Fruit fly (Drosophila melanogaster) S2 (cell line): ENCODE measurements around the gene CG11373.

ENCODE experiments used
- CG8478 ChIP-seq: fragments of >200 bp; optimal IDR thresholded peaks from 2 replicates; lab custom pipeline; 2018
- CTCF ChIP-seq, 2 experiments: fragments of >200 bp; optimal IDR thresholded peaks; 2 replicates each; lab custom pipeline; 2018

CG11373 gene

DNA sequence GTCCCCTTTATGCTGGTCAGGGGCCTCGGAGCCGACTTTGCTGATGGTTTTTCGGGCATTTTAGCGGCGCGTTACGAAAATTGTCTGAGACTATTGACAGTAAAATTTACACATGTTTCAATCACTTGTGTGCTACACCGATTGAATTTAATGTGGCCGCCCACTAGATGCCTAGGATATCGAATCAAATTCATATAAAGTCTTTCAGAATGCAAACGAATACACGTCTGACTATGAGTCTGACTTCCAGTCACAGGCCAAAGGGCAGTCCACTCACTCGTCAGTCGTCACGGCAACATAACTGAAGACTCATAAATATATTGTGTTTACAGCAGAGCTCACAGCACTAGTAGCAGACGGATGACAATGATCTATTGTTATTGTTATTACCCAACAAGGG is at the start of gene CG11373:
Gene CG11373, minus strand, starts transcription at position 101 of the 400 bp plus-strand sequence.
- TF ChIP-seq CTCF (optimal IDR thresholded peaks at IDR 0.05; lab: Kevin White, UChicago) (no peak), CG8478 (lab: Kevin White, UChicago) (no peak)

- TF ChIP-seq CTCF (optimal IDR thresholded peaks at IDR 0.05; lab: Kevin White, UChicago) = peak; percentile 79 to 83
- TF ChIP-seq CG8478 (lab: Kevin White, UChicago) = no peak
These were observed 49.0 kb upstream of the CG11373 start for dm6 chr3R:6009510-6010407.

DNA sequence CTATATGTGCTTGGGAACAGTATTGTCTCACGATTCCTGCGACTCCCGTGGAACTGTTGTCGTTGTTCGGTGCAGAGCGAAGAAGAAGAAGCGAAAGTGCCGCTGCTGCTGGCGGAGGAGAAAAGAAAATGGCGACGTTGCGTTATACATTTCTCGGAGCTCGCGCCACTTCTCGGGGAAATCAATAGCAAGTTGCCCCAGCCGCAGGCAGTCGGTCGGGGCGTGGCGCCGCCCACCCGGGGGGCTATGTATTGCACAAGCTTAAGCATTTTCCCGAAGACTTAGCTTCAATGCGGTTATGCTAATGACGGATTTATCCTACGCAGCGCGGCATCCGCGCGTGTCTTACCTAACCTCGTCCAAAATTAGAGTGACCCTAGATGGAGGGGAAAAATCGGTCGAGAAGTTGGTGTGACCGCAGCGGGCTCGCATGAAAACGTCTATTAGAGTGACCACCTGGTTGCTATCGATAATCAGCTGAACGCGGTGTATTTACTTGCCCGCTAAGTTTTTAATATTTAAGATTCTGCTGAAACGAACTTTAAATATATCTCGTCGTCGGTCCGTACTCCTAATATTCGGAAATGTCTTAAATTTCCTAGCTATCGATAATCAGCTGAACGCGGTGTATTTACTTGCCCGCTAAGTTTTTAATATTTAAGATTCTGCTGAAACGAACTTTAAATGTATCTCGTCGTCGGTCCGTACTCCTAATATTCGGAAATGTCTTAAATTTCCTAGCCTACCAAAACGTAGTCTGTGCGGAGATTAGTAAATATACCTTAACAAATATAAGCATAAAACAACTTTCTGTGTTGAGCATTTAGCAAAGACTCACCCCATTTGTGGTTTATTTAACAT is 47.6 kb upstream of the CG11373 start, which contains the start of gene Rm62:
Gene Rm62, minus strand, starts transcription at position 378 of the 861 bp plus-strand sequence.
- TF ChIP-seq CTCF (optimal IDR thresholded peaks at IDR 0.05; lab: Kevin White, UChicago) = peak in 1 of 2 experiments; percentile 23
- TF ChIP-seq CG8478 (lab: Kevin White, UChicago) = no peak

- TF ChIP-seq CTCF (optimal IDR thresholded peaks at IDR 0.05; lab: Kevin White, UChicago) (no peak), CG8478 (lab: Kevin White, UChicago) (no peak)
These were observed 46.6 kb upstream of the CG11373 start for dm6 chr3R:6007123-6008000.

dm6 chr3R:6006595-6006994 is 45.8 kb upstream of the CG11373 start:
- TF ChIP-seq CG8478 (lab: Kevin White, UChicago) = no peak
- TF ChIP-seq CTCF (optimal IDR thresholded peaks at IDR 0.05; lab: Kevin White, UChicago) = no peak

DNA sequence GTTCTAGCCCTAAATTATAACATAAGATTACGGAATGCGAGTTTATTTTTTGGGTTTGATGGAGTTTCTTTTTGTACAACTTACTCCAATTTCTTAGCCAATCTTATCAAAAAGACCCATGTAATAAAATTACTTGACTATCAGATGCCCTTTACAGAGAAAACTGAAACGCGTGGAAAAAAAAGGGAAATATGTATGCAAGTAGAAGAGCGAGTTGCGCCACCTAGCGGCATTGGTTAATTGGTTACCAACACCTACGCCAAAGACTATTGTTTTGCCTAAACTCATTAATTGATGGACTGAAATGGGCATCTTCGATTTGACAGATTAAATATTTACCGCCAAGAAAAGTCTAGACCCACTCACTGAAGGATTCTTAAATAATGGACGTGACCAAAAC is 38.0 kb upstream of the CG11373 start:
- TF ChIP-seq CG8478 (lab: Kevin White, UChicago) (no peak), CTCF (optimal IDR thresholded peaks at IDR 0.05; lab: Kevin White, UChicago) (peak; percentile 59 to 68)

DNA sequence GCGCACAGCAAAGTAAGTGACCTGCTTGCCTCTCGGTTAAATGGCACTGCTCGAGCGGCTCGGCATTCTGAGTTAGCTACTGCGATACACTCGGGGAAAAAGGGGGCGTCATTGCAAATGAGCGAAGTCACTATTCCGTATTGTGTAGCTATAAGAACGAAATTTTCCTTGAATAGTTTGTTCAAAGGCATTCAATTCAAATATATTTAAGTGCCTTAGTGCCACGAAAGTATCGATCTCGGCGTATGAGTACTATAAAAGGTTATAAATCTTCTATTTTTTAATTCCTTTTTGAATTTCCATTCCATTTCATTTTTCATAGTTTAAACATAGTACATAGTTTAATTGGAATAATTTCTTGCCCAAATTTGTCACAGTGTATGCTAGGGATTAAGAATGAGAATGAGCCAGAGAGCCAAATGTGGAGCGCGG is 37.5 kb upstream of the CG11373 start:
- TF ChIP-seq CG8478 (lab: Kevin White, UChicago) (no peak), CTCF (optimal IDR thresholded peaks at IDR 0.05; lab: Kevin White, UChicago) (no peak)

DNA sequence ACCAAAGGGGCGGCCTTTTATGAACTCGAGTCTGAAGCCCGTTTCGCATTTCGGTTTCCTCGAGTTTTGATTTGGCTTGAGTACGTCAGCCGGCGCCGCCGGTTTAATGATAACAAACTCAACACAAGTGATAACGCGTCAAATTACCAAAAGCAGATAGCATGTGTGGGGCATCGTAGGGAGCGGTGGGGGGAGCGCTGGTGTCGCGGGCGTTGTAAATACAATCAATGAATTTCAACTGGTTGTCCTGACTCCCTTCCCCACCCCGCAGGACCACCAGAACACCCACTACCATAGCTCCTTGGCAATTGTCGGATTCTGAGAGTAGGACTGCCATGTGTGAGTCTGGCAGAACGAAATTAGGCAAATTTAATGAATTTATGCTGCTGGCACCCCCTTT is 37.0 kb upstream of the CG11373 start:
- TF ChIP-seq CG8478 (lab: Kevin White, UChicago) (no peak), CTCF (optimal IDR thresholded peaks at IDR 0.05; lab: Kevin White, UChicago) (no peak)

dm6 chr3R:5995381-5995780 is 34.6 kb upstream of the CG11373 start:
- TF ChIP-seq CTCF (optimal IDR thresholded peaks at IDR 0.05; lab: Kevin White, UChicago) (no peak), CG8478 (lab: Kevin White, UChicago) (no peak)

DNA sequence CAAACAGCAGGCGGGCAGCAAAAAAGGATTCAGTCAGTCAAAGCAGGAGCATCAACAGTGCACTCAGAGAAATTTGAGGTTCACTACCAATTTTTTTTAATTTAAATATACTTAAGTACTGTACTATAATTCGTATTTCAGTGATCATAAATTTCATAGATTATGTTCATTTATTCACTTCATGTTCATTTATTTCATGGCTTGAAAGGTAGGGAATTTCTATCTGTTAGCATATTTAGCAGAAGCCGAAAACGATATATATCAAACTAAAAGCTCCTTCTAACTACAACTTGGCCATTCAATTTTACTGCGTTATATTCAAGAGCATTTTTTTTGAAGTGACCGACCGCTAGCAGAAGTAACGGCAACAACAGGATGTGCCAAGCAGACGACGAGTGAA is 33.1 kb upstream of the CG11373 start:
- TF ChIP-seq CG8478 (lab: Kevin White, UChicago) = no peak
- TF ChIP-seq CTCF (optimal IDR thresholded peaks at IDR 0.05; lab: Kevin White, UChicago) = no peak

DNA sequence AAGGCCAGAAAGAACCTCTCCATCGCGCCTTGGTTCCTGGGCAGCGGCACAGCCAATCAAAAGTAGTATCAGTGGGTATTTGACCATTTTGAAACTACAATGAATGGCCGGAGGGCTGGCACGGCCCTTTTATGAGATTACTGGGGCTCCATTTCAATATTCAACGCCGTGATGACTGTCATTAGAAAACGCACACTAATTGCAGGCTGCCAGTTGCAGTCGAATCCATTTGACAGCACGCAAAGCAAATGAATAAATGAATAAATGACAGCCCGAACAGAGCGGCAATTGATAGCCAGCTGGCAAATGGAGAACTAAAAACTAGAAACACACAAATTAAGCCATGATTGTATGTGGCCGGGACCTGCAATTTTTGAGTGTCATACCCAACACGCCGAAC is 15.9 kb upstream of the CG11373 start, which contains the start of gene Obp83b:
Gene Obp83b, minus strand, starts transcription at position 101 of the 400 bp plus-strand sequence.
- TF ChIP-seq CG8478 (lab: Kevin White, UChicago) (no peak), CTCF (optimal IDR thresholded peaks at IDR 0.05; lab: Kevin White, UChicago) (no peak)

dm6 chr3R:5975145-5975544 is 14.4 kb upstream of the CG11373 start, which contains the start of gene Obp83a:
Gene Obp83a (minus strand): TSS chr3R:5975245.
- TF ChIP-seq CG8478 (lab: Kevin White, UChicago) = no peak
- no peak for TF ChIP-seq CTCF (optimal IDR thresholded peaks at IDR 0.05; lab: Kevin White, UChicago)

DNA sequence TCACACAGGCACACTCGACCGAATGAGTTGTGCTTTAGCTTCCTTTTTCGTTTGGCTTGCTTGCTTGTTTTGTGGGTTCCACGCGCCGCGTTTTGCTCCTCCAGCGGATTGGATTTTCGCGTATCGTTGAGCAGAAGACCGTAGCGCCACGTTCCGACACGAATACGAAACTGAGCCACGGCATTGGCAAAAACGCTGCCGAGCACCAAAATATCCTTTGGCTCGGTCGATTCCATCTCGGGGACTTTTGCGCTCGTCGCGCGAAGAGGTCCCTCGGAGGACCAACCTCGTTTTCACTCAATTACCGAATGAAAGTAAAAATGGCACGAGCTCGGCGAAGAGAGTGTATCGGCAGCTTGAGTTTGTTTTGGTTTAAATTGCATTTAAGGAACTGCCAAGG is 1.4 kb downstream of the CG11373 start, which contains the start of gene side-III:
Gene side-III, minus strand, starts transcription at position 174 of the 400 bp plus-strand sequence.
- no peak for TF ChIP-seq CG8478 (lab: Kevin White, UChicago)
- no peak for TF ChIP-seq CTCF (optimal IDR thresholded peaks at IDR 0.05; lab: Kevin White, UChicago)
